Fruit fly (Drosophila melanogaster) whole organism, adult: ENCODE results near the gene mRpL9.
A peak's percentile ranks its signal among the peaks of the same experiment; 100 is the strongest.

Experiments used
- CG11617 ChIP-seq: fragments of 200-800 bp; sonication (Bioruptor generic); optimal IDR thresholded peaks from 2 replicates; lab custom pipeline; 2017; ENCODE audit warnings: mild to moderate bottlenecking, missing biosample characterization, missing genetic modification reagents, missing genetic modification characterization
- CG12768 ChIP-seq: fragments of 200-800 bp; sonication (Bioruptor generic); optimal IDR thresholded peaks from 2 replicates; lab custom pipeline; 2017; ENCODE audit warnings: missing biosample characterization, missing genetic modification characterization, mild to moderate bottlenecking, moderate library complexity, missing genetic modification reagents
- CG14711 ChIP-seq: fragments of 200-800 bp; sonication (Bioruptor generic); optimal IDR thresholded peaks from 2 replicates; lab custom pipeline; 2018; ENCODE audit warnings: missing biosample characterization, mild to moderate bottlenecking, missing genetic modification characterization, moderate library complexity
- CG1620 ChIP-seq: fragments of 200-800 bp; sonication (Bioruptor generic); optimal IDR thresholded peaks from 2 replicates; lab custom pipeline; 2016; ENCODE audit warnings: missing biosample characterization, missing genetic modification characterization
- CG33017 ChIP-seq: fragments of 200-800 bp; sonication (Bioruptor generic); optimal IDR thresholded peaks from 2 replicates; lab custom pipeline; 2018; ENCODE audit warnings: missing biosample characterization, mild to moderate bottlenecking, missing genetic modification characterization, moderate library complexity
- CG5204 ChIP-seq: fragments of 200-800 bp; sonication (Bioruptor generic); optimal IDR thresholded peaks from 2 replicates; lab custom pipeline; 2016; ENCODE audit warnings: missing biosample characterization, missing genetic modification characterization
- CG7045 ChIP-seq: fragments of 200-800 bp; sonication (Bioruptor generic); optimal IDR thresholded peaks from 2 replicates; lab custom pipeline; 2017; ENCODE audit warnings: missing biosample characterization, mild to moderate bottlenecking, missing genetic modification characterization
- CG7101 ChIP-seq: fragments of 200-800 bp; sonication (Bioruptor generic); optimal IDR thresholded peaks from 2 replicates; lab custom pipeline; 2018; ENCODE audit warnings: missing biosample characterization, mild to moderate bottlenecking, missing genetic modification characterization, moderate library complexity
- Clk ChIP-seq: fragments of 200-800 bp; sonication (Bioruptor generic); optimal IDR thresholded peaks from 2 replicates; lab custom pipeline; 2017; ENCODE audit warnings: missing biosample characterization, missing genetic modification characterization
- Crg-1 ChIP-seq: fragments of 200-800 bp; sonication (Bioruptor generic); optimal IDR thresholded peaks from 2 replicates; lab custom pipeline; 2016; ENCODE audit warnings: missing biosample characterization, missing genetic modification characterization
- Hr96 ChIP-seq: fragments of 200-800 bp; sonication (Bioruptor generic); optimal IDR thresholded peaks from 2 replicates; lab custom pipeline; 2016; ENCODE audit warnings: missing biosample characterization, missing genetic modification characterization
- Mnt ChIP-seq: fragments of 200-800 bp; sonication (Bioruptor generic); optimal IDR thresholded peaks from 2 replicates; lab custom pipeline; 2016; ENCODE audit warnings: missing biosample characterization, mild to moderate bottlenecking, missing genetic modification characterization
- bab1 ChIP-seq: fragments of 200-800 bp; sonication (Bioruptor generic); optimal IDR thresholded peaks from 3 replicates; lab custom pipeline; 2019; ENCODE audit warnings: missing biosample characterization, mild to moderate bottlenecking, missing genetic modification characterization, moderate library complexity
- cic ChIP-seq: fragments of 200-800 bp; sonication (Bioruptor generic); optimal IDR thresholded peaks from 2 replicates; lab custom pipeline; 2017; ENCODE audit warnings: missing biosample characterization, mild to moderate bottlenecking, missing genetic modification characterization, moderate library complexity
- cnc ChIP-seq, 2 experiments: fragments of >200 bp; optimal IDR thresholded peaks; 2 replicates each; lab custom pipeline; 2017
- kay ChIP-seq: fragments of 200-800 bp; sonication (Bioruptor generic); peaks from one replicate; lab custom pipeline; 2016; ENCODE audit warnings: missing biosample characterization, missing genetic modification characterization, borderline replicate concordance
- ovo ChIP-seq: fragments of 200-800 bp; sonication (Bioruptor generic); optimal IDR thresholded peaks from 2 replicates; lab custom pipeline; 2016; ENCODE audit warnings: missing biosample characterization, missing genetic modification characterization
- pad ChIP-seq: fragments of 200-800 bp; sonication (Bioruptor generic); optimal IDR thresholded peaks from 3 replicates; lab custom pipeline; 2017; ENCODE audit warnings: missing biosample characterization, missing genetic modification characterization, mild to moderate bottlenecking, moderate library complexity, missing genetic modification reagents
- tj ChIP-seq: fragments of 200-800 bp; sonication (Bioruptor generic); optimal IDR thresholded peaks from 3 replicates; lab custom pipeline; 2017; ENCODE audit warnings: missing biosample characterization, mild to moderate bottlenecking, missing genetic modification characterization, moderate library complexity
- toe ChIP-seq: fragments of 200-800 bp; sonication (Bioruptor generic); optimal IDR thresholded peaks from 2 replicates; lab custom pipeline; 2016; ENCODE audit warnings: missing biosample characterization, missing genetic modification characterization

The mRpL9 gene

dm6 chr3R:15313836-15314235 is 16.7 kb upstream of the mRpL9 start:
- no peak for TF ChIP-seq tj (GFP tag; lab: Kevin White, UChicago)
- TF ChIP-seq CG12768 (GFP tag; lab: Kevin White, UChicago) = no peak
- no peak for TF ChIP-seq kay (GFP tag; lab: Kevin White, UChicago)
- TF ChIP-seq CG7045 (GFP tag; lab: Kevin White, UChicago) = no peak
- no peak for TF ChIP-seq CG7101 (tag; lab: Kevin White, UChicago)
- TF ChIP-seq Hr96 (GFP tag; lab: Kevin White, UChicago) = no peak
- TF ChIP-seq CG11617 (GFP tag; lab: Kevin White, UChicago) = no peak
- TF ChIP-seq Mnt (GFP tag; lab: Kevin White, UChicago) = no peak
- TF ChIP-seq Clk (GFP tag; lab: Kevin White, UChicago) = no peak
- TF ChIP-seq cic (GFP tag; lab: Kevin White, UChicago) = no peak
- TF ChIP-seq toe (GFP tag; lab: Kevin White, UChicago) = no peak
- TF ChIP-seq bab1 = no peak
- TF ChIP-seq CG1620 (GFP tag; lab: Kevin White, UChicago) = no peak
- no peak for TF ChIP-seq ovo
- no peak for TF ChIP-seq CG5204 (GFP tag; lab: Kevin White, UChicago)
- no peak for TF ChIP-seq CG33017 (tag; lab: Kevin White, UChicago)

dm6 chr3R:15316326-15316725 is 14.2 kb upstream of the mRpL9 start, which contains the start of gene CG14866:
Gene CG14866 (plus strand): TSS chr3R:15316471.
- TF ChIP-seq kay (GFP tag; lab: Kevin White, UChicago) (no peak), tj (GFP tag; lab: Kevin White, UChicago) (no peak), Mnt (GFP tag; lab: Kevin White, UChicago) (no peak)

dm6 chr3R:15319912-15320746 is 10.4 kb upstream of the mRpL9 start, which contains the start of the genes CG6276 and CG44040:
Gene CG6276 (minus strand): TSS chr3R:15320069.
Gene CG44040 (plus strand): TSS chr3R:15320378.
- TF ChIP-seq CG7101 (tag; lab: Kevin White, UChicago) (peak; percentile 76), CG1620 (GFP tag; lab: Kevin White, UChicago) (peak; percentile 32), cnc (optimal IDR thresholded peaks at IDR 0.05; lab: Kevin White, UChicago) (peak in 1 of 2 experiments; percentile 38), bab1 (peak; percentile 42), Clk (GFP tag; lab: Kevin White, UChicago) (no peak), toe (GFP tag; lab: Kevin White, UChicago) (peak; percentile 48), Hr96 (GFP tag; lab: Kevin White, UChicago) (no peak), Mnt (GFP tag; lab: Kevin White, UChicago) (peak; percentile 27), CG5204 (GFP tag; lab: Kevin White, UChicago) (peak; percentile 73), Crg-1 (GFP tag; lab: Kevin White, UChicago) (no peak), CG12768 (GFP tag; lab: Kevin White, UChicago) (peak; percentile 37), CG7045 (GFP tag; lab: Kevin White, UChicago) (peak; percentile 53), ovo (peak; percentile 7), cic (GFP tag; lab: Kevin White, UChicago) (no peak), CG33017 (tag; lab: Kevin White, UChicago) (peak; percentile 62), pad (GFP tag; lab: Kevin White, UChicago) (peak; percentile 43), CG11617 (GFP tag; lab: Kevin White, UChicago) (peak; percentile 73), CG14711 (tag; lab: Kevin White, UChicago) (peak; percentile 34), tj (GFP tag; lab: Kevin White, UChicago) (peak; percentile 42), kay (GFP tag; lab: Kevin White, UChicago) (no peak)

DNA sequence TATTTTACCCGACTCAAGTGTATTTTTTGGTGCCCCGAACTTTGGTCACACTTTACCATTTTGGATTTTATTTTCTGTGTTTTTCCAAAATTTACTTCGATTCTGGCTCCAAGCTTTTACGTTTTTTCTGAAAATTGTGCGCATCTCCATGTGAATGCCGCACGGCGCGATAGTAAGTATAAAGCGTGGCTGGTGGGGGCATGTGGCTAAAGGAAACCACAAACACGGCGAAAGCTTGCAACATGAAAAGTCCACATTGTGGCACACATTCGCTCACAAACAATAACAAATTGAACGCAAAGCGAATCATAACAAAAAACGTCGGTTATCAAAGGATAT is 9.8 kb upstream of the mRpL9 start, which contains the start of gene ear:
ear (plus strand) TSS at position 10 of the 339 bp plus-strand sequence.
- TF ChIP-seq pad (GFP tag; lab: Kevin White, UChicago) = no peak

- no peak for TF ChIP-seq tj (GFP tag; lab: Kevin White, UChicago)
- peak; percentile 43 for TF ChIP-seq ovo
These were observed 2.3 kb upstream of the mRpL9 start, which contains the start of the genes CG6236 and ea for dm6 chr3R:15328083-15328779. Gene CG6236 (minus strand): TSS chr3R:15328269. Gene ea (plus strand): TSS chr3R:15328729.

dm6 chr3R:15332994-15333393 is 2.5 kb downstream of the mRpL9 start, which contains the start of the genes Fkbp39 and Cyfip:
Gene Fkbp39 (minus strand): TSS chr3R:15333133.
Gene Cyfip (plus strand): TSS chr3R:15333266.
- TF ChIP-seq toe (GFP tag; lab: Kevin White, UChicago) = no peak
- no peak for TF ChIP-seq tj (GFP tag; lab: Kevin White, UChicago)
- TF ChIP-seq bab1 = peak; percentile 79
- peak; percentile 60 for TF ChIP-seq Crg-1 (GFP tag; lab: Kevin White, UChicago)
- peak; percentile 99 for TF ChIP-seq Mnt (GFP tag; lab: Kevin White, UChicago)
- TF ChIP-seq cnc (optimal IDR thresholded peaks at IDR 0.05; lab: Kevin White, UChicago) = no peak
- TF ChIP-seq ovo = no peak
- peak; percentile 44 for TF ChIP-seq CG7101 (tag; lab: Kevin White, UChicago)
- no peak for TF ChIP-seq Clk (GFP tag; lab: Kevin White, UChicago)
- peak; percentile 65 for TF ChIP-seq CG1620 (GFP tag; lab: Kevin White, UChicago)
- TF ChIP-seq CG14711 (tag; lab: Kevin White, UChicago) = peak; percentile 40
- TF ChIP-seq Hr96 (GFP tag; lab: Kevin White, UChicago) = no peak
- peak; percentile 66 for TF ChIP-seq pad (GFP tag; lab: Kevin White, UChicago)
- TF ChIP-seq CG11617 (GFP tag; lab: Kevin White, UChicago) = peak; percentile 42
- TF ChIP-seq kay (GFP tag; lab: Kevin White, UChicago) = no peak
- TF ChIP-seq CG5204 (GFP tag; lab: Kevin White, UChicago) = no peak
- no peak for TF ChIP-seq CG7045 (GFP tag; lab: Kevin White, UChicago)
- TF ChIP-seq cic (GFP tag; lab: Kevin White, UChicago) = peak; percentile 51
- TF ChIP-seq CG33017 (tag; lab: Kevin White, UChicago) = no peak
- no peak for TF ChIP-seq CG12768 (GFP tag; lab: Kevin White, UChicago)
